Fruit fly (Drosophila melanogaster) whole organism, embryonic: ENCODE results near the gene eIF3d2.
A peak's percentile ranks its signal among the peaks of the same experiment; 100 is the strongest.

Source experiments
- Ada2b ChIP-seq: fragments of 200-800 bp; sonication (Bioruptor generic); IDR thresholded peaks from 2 replicates; pipeline ENCODE4 v1.3.6; 2022; ENCODE audit warnings: missing biosample characterization, missing genetic modification characterization
- Aef1 ChIP-seq: fragments of 200-800 bp; sonication (Bioruptor generic); IDR thresholded peaks from 3 replicates; pipeline ENCODE4 v1.3.6; 2022; ENCODE audit warnings: missing biosample characterization, missing genetic modification characterization
- Atf3 ChIP-seq: fragments of 200-800 bp; sonication (Bioruptor generic); optimal IDR thresholded peaks from 3 replicates; lab custom pipeline; 2016; ENCODE audit warnings: missing biosample characterization, missing genetic modification characterization
- B-H1 ChIP-seq: fragments of 200-800 bp; sonication (Bioruptor generic); IDR thresholded peaks from 3 replicates; pipeline ENCODE4 v1.3.6; 2022; ENCODE audit warnings: missing biosample characterization, missing genetic modification characterization
- CG10267 ChIP-seq: fragments of 200-800 bp; sonication (Bioruptor generic); optimal IDR thresholded peaks from 2 replicates; lab custom pipeline; 2018; ENCODE audit warnings: missing biosample characterization, mild to moderate bottlenecking, missing genetic modification characterization, moderate library complexity
- CG10565 ChIP-seq: fragments of 200-800 bp; sonication (Bioruptor generic); optimal IDR thresholded peaks from 3 replicates; lab custom pipeline; 2016; ENCODE audit warnings: missing biosample characterization, mild to moderate bottlenecking, missing genetic modification characterization
- CG11093 ChIP-seq: fragments of 200-800 bp; sonication (Bioruptor generic); IDR thresholded peaks from 3 replicates; pipeline ENCODE4 v1.3.6; 2022; ENCODE audit warnings: missing biosample characterization, missing genetic modification characterization
- CG11560 ChIP-seq: fragments of 200-800 bp; sonication (Bioruptor generic); IDR thresholded peaks from 3 replicates; pipeline ENCODE4 v1.3.6; 2022; ENCODE audit warnings: missing biosample characterization, missing genetic modification characterization
- CG11723 ChIP-seq: fragments of 200-800 bp; sonication (Bioruptor generic); optimal IDR thresholded peaks from 2 replicates; lab custom pipeline; 2017; ENCODE audit warnings: missing biosample characterization, mild to moderate bottlenecking, missing genetic modification characterization
- CG12071 ChIP-seq: fragments of 200-800 bp; sonication (Bioruptor generic); optimal IDR thresholded peaks from 3 replicates; lab custom pipeline; 2018; ENCODE audit warnings: missing biosample characterization, mild to moderate bottlenecking, missing genetic modification characterization
- CG13123 ChIP-seq: fragments of 200-800 bp; sonication (Bioruptor generic); optimal IDR thresholded peaks from 2 replicates; lab custom pipeline; 2016; ENCODE audit warnings: missing biosample characterization, missing genetic modification characterization
- CG13624 ChIP-seq: fragments of 200-800 bp; sonication (Bioruptor generic); optimal IDR thresholded peaks from 2 replicates; lab custom pipeline; 2016; ENCODE audit warnings: missing biosample characterization, missing genetic modification characterization
- CG1602 ChIP-seq: fragments of 200-800 bp; sonication (Bioruptor generic); optimal IDR thresholded peaks from 3 replicates; lab custom pipeline; 2016; ENCODE audit warnings: missing biosample characterization, missing genetic modification characterization
- CG1603 ChIP-seq: fragments of 200-800 bp; sonication (Bioruptor generic); optimal IDR thresholded peaks from 2 replicates; lab custom pipeline; 2019; ENCODE audit warnings: missing biosample characterization, mild to moderate bottlenecking, missing genetic modification characterization, moderate library complexity
- CG16779 ChIP-seq: fragments of 200-800 bp; sonication (Bioruptor generic); IDR thresholded peaks from 2 replicates; pipeline ENCODE4 v1.3.6; 2022; ENCODE audit warnings: missing biosample characterization, missing genetic modification characterization
- CG17361 ChIP-seq: fragments of 200-800 bp; sonication (Bioruptor generic); IDR thresholded peaks from 3 replicates; pipeline ENCODE4 v1.3.6; 2022; ENCODE audit warnings: missing biosample characterization, missing genetic modification characterization
- CG18764 ChIP-seq: fragments of 200-800 bp; sonication (Bioruptor generic); optimal IDR thresholded peaks from 3 replicates; lab custom pipeline; 2016; ENCODE audit warnings: missing biosample characterization, missing genetic modification characterization
- CG2129 ChIP-seq: fragments of 200-800 bp; sonication (Bioruptor generic); IDR thresholded peaks from 2 replicates; pipeline ENCODE4 v1.3.6; 2022; ENCODE audit warnings: missing biosample characterization, missing genetic modification characterization; ENCODE audit not compliant: partially characterized antibody
- CG31365 ChIP-seq: fragments of 200-800 bp; sonication (Bioruptor generic); optimal IDR thresholded peaks from 2 replicates; lab custom pipeline; 2018; ENCODE audit warnings: missing biosample characterization, mild to moderate bottlenecking, missing genetic modification characterization
- CG3838 ChIP-seq: fragments of 200-800 bp; sonication (Bioruptor generic); optimal IDR thresholded peaks from 3 replicates; lab custom pipeline; 2016; ENCODE audit warnings: missing biosample characterization, missing genetic modification characterization
- CG9437 ChIP-seq: fragments of 200-800 bp; sonication (Bioruptor generic); optimal IDR thresholded peaks from 2 replicates; lab custom pipeline; 2018; ENCODE audit warnings: missing biosample characterization, mild to moderate bottlenecking, missing genetic modification characterization
- CG9797 ChIP-seq: fragments of 200-800 bp; sonication (Bioruptor generic); optimal IDR thresholded peaks from 3 replicates; lab custom pipeline; 2018; ENCODE audit warnings: missing biosample characterization, mild to moderate bottlenecking, missing genetic modification characterization
- Camta ChIP-seq: fragments of 200-800 bp; sonication (Bioruptor generic); optimal IDR thresholded peaks from 2 replicates; lab custom pipeline; 2016; ENCODE audit warnings: missing biosample characterization, missing genetic modification characterization
- Dll ChIP-seq: fragments of 200-800 bp; sonication (Bioruptor generic); IDR thresholded peaks from 4 replicates; pipeline ENCODE4 v1.3.6; 2022; ENCODE audit warnings: missing biosample characterization, missing genetic modification characterization; ENCODE audit not compliant: partially characterized antibody
- Dref ChIP-seq: fragments of 200-800 bp; sonication (Bioruptor generic); IDR thresholded peaks from 2 replicates; pipeline ENCODE4 v1.3.6; 2022; ENCODE audit warnings: missing biosample characterization, missing genetic modification characterization
- Ets97D ChIP-seq: fragments of 200-800 bp; sonication (Bioruptor generic); optimal IDR thresholded peaks from 3 replicates; lab custom pipeline; 2016; ENCODE audit warnings: missing biosample characterization, missing genetic modification characterization
- Fer1 ChIP-seq: fragments of 200-800 bp; sonication (Bioruptor generic); optimal IDR thresholded peaks from 2 replicates; lab custom pipeline; 2017; ENCODE audit warnings: missing biosample characterization, mild to moderate bottlenecking, missing genetic modification characterization
- Fer2 ChIP-seq: fragments of 200-800 bp; sonication (Bioruptor generic); optimal IDR thresholded peaks from 2 replicates; lab custom pipeline; 2018; ENCODE audit warnings: missing biosample characterization, mild to moderate bottlenecking, missing genetic modification characterization, moderate library complexity
- Hmr ChIP-seq: fragments of 200-800 bp; sonication (Bioruptor generic); optimal IDR thresholded peaks from 3 replicates; lab custom pipeline; 2017; ENCODE audit warnings: mild to moderate bottlenecking, missing biosample characterization, missing genetic modification reagents, missing genetic modification characterization
- MBD-R2 ChIP-seq: fragments of 200-800 bp; sonication (Bioruptor generic); IDR thresholded peaks from 2 replicates; pipeline ENCODE4 v1.3.6; 2022; ENCODE audit warnings: missing biosample characterization, missing genetic modification characterization
- Rfx ChIP-seq: fragments of 200-800 bp; sonication (Bioruptor generic); IDR thresholded peaks from 2 replicates; pipeline ENCODE4 v1.3.6; 2022; ENCODE audit warnings: missing biosample characterization, missing genetic modification characterization
- Tbp ChIP-seq: fragments of >200 bp; optimal IDR thresholded peaks from 2 replicates; lab custom pipeline; 2018; ENCODE audit warnings: missing biosample characterization, missing genetic modification characterization
- YL-1 ChIP-seq: fragments of 200-800 bp; sonication (Bioruptor generic); optimal IDR thresholded peaks from 3 replicates; lab custom pipeline; 2017; ENCODE audit warnings: missing biosample characterization, mild to moderate bottlenecking, missing genetic modification characterization
- bab2 ChIP-seq: fragments of 200-800 bp; sonication (Bioruptor generic); optimal IDR thresholded peaks from 2 replicates; lab custom pipeline; 2016; ENCODE audit warnings: missing biosample characterization, missing genetic modification characterization
- cato ChIP-seq: fragments of 200-800 bp; sonication (Bioruptor generic); optimal IDR thresholded peaks from 2 replicates; lab custom pipeline; 2016; ENCODE audit warnings: missing biosample characterization, missing genetic modification characterization, borderline replicate concordance
- chn ChIP-seq: fragments of 200-800 bp; sonication (Bioruptor generic); optimal IDR thresholded peaks from 2 replicates; lab custom pipeline; 2016; ENCODE audit warnings: missing biosample characterization, missing genetic modification characterization
- croc ChIP-seq: fragments of 200-800 bp; sonication (Bioruptor generic); conservative IDR thresholded peaks from 3 replicates; pipeline ENCODE4 v1.3.6; 2022; ENCODE audit warnings: missing biosample characterization, missing genetic modification characterization
- danr ChIP-seq: fragments of 200-800 bp; sonication (Bioruptor generic); IDR thresholded peaks from 2 replicates; pipeline ENCODE4 v1.3.6; 2022; ENCODE audit warnings: missing biosample characterization, missing genetic modification characterization
- gsb ChIP-seq: fragments of 200-800 bp; sonication (Bioruptor generic); IDR thresholded peaks from 2 replicates; pipeline ENCODE4 v1.3.6; 2022; ENCODE audit warnings: missing biosample characterization, missing genetic modification characterization
- gsb-n ChIP-seq: fragments of 200-800 bp; sonication (Bioruptor generic); optimal IDR thresholded peaks from 3 replicates; lab custom pipeline; 2018; ENCODE audit warnings: missing biosample characterization, mild to moderate bottlenecking, missing genetic modification characterization
- mld ChIP-seq: fragments of 200-800 bp; sonication (Bioruptor generic); IDR thresholded peaks from 3 replicates; pipeline ENCODE4 v1.3.6; 2022; ENCODE audit warnings: missing biosample characterization, missing genetic modification characterization; ENCODE audit not compliant: partially characterized antibody
- nmo ChIP-seq: fragments of 200-800 bp; sonication (Bioruptor generic); optimal IDR thresholded peaks from 2 replicates; lab custom pipeline; 2018; ENCODE audit warnings: missing biosample characterization, mild to moderate bottlenecking, missing genetic modification characterization, moderate library complexity
- psq ChIP-seq: fragments of 200-800 bp; sonication (Bioruptor generic); optimal IDR thresholded peaks from 2 replicates; lab custom pipeline; 2017; ENCODE audit warnings: missing biosample characterization, missing genetic modification characterization
- sd ChIP-seq: fragments of 200-800 bp; sonication (Bioruptor generic); optimal IDR thresholded peaks from 3 replicates; lab custom pipeline; 2018; ENCODE audit warnings: missing biosample characterization, mild to moderate bottlenecking, missing genetic modification characterization, moderate library complexity
- sens-2 ChIP-seq: fragments of 200-800 bp; sonication (Bioruptor generic); IDR thresholded peaks from 2 replicates; pipeline ENCODE4 v1.3.6; 2022; ENCODE audit warnings: missing biosample characterization, missing genetic modification characterization
- seq ChIP-seq: fragments of 200-800 bp; sonication (Bioruptor generic); IDR thresholded peaks from 2 replicates; pipeline ENCODE4 v1.3.6; 2022; ENCODE audit warnings: missing biosample characterization, missing genetic modification characterization
- slou ChIP-seq: fragments of 200-800 bp; sonication (Bioruptor generic); optimal IDR thresholded peaks from 3 replicates; lab custom pipeline; 2016; ENCODE audit warnings: missing biosample characterization, missing genetic modification characterization
- tin ChIP-seq: fragments of 200-800 bp; sonication (Bioruptor generic); optimal IDR thresholded peaks from 3 replicates; lab custom pipeline; 2016; ENCODE audit warnings: missing biosample characterization, missing genetic modification characterization
- tio ChIP-seq: fragments of 200-800 bp; sonication (Bioruptor generic); optimal IDR thresholded peaks from 2 replicates; lab custom pipeline; 2017; ENCODE audit warnings: missing biosample characterization, missing genetic modification characterization, inconsistent platforms
- vnd ChIP-seq: fragments of 200-800 bp; sonication (Bioruptor generic); IDR thresholded peaks from 3 replicates; pipeline ENCODE4 v1.3.6; 2022; ENCODE audit warnings: missing biosample characterization, missing genetic modification characterization; ENCODE audit not compliant: partially characterized antibody

eIF3d2 gene

dm6 chr3R:12221366-12221916 lies 26.6 kb upstream of the eIF3d2 start, which contains the start of gene CG4860 (continued):
- TF ChIP-seq CG9437 (GFP tag; lab: Kevin White, UChicago), result peak; percentile 62
- peak; percentile 87 for TF ChIP-seq CG13624 (GFP tag; lab: Kevin White, UChicago)
- TF ChIP-seq CG16779 (GFP tag; lab: Robert Waterston, UW), result peak; percentile 77
- peak; percentile 77 for TF ChIP-seq seq
- peak; percentile 82 for TF ChIP-seq Aef1 (GFP tag; lab: Robert Waterston, UW)
- TF ChIP-seq CG13123 (GFP tag; lab: Kevin White, UChicago), result peak; percentile 72
- peak; percentile 85 for TF ChIP-seq bab2 (GFP tag; lab: Kevin White, UChicago)
- peak; percentile 81 for TF ChIP-seq gsb-n (tag; lab: Kevin White, UChicago)
- TF ChIP-seq YL-1 (GFP tag; lab: Kevin White, UChicago), result peak; percentile 16
- peak; percentile 78; the same call in 1 of the 2 replicates for TF ChIP-seq gsb (GFP tag; lab: Robert Waterston, UW)
- TF ChIP-seq CG10267, result peak; percentile 70
- TF ChIP-seq nmo (GFP tag; lab: Kevin White, UChicago), result peak; percentile 89
- peak; percentile 87 for TF ChIP-seq Fer2 (tag; lab: Kevin White, UChicago)
- peak; percentile 69; the same call in 1 of the 2 replicates for TF ChIP-seq MBD-R2
- TF ChIP-seq sens-2 (GFP tag; lab: Robert Waterston, UW), result peak; percentile 62; the same call in 1 of the 2 replicates
- peak; percentile 78 for TF ChIP-seq tio (GFP tag; lab: Kevin White, UChicago)
- peak; percentile 94 for TF ChIP-seq Rfx (GFP tag; lab: Robert Waterston, UW)
- no peak for TF ChIP-seq CG2129 (GFP tag; lab: Robert Waterston, UW)
- peak; percentile 59 for TF ChIP-seq CG1603
- peak; percentile 66; the same call in 2 of the 3 replicates for TF ChIP-seq CG11560
- no peak for TF ChIP-seq sd (tag; lab: Kevin White, UChicago)
- TF ChIP-seq CG18764, result peak; percentile 75
- peak; percentile 74 for TF ChIP-seq CG12071
- TF ChIP-seq vnd (GFP tag; lab: Robert Waterston, UW), result no peak
- no peak for TF ChIP-seq CG9797 (GFP tag; lab: Kevin White, UChicago)
- peak; percentile 93 for TF ChIP-seq Hmr (GFP tag; lab: Kevin White, UChicago)
- peak; percentile 87 for TF ChIP-seq Ada2b (GFP tag; lab: Robert Waterston, UW)
- peak; percentile 60 for TF ChIP-seq CG3838 (GFP tag; lab: Kevin White, UChicago)
- TF ChIP-seq Camta (GFP tag; lab: Kevin White, UChicago), result peak; percentile 82
- peak; percentile 84 for TF ChIP-seq slou (GFP tag; lab: Kevin White, UChicago)
- peak; percentile 80 for TF ChIP-seq CG1602 (GFP tag; lab: Kevin White, UChicago)
- no peak; the same call in 2 of the 3 replicates for TF ChIP-seq CG17361 (GFP tag; lab: Robert Waterston, UW)
- TF ChIP-seq croc (GFP tag; lab: Robert Waterston, UW), result peak; percentile 23; the same call in 1 of the 3 replicates
- TF ChIP-seq Dll, result no peak
- TF ChIP-seq chn (GFP tag; lab: Kevin White, UChicago), result peak; percentile 80
- peak; percentile 71; the same call in 1 of the 2 replicates for TF ChIP-seq danr (GFP tag; lab: Robert Waterston, UW)
- peak; percentile 75 for TF ChIP-seq Atf3 (GFP tag; lab: Kevin White, UChicago)
- no peak for TF ChIP-seq Tbp
- peak; percentile 57 for TF ChIP-seq CG11723 (GFP tag; lab: Kevin White, UChicago)
- TF ChIP-seq Dref, result peak; percentile 39; the same call in 1 of the 2 replicates
- no peak for TF ChIP-seq Fer1
- peak; percentile 80 for TF ChIP-seq B-H1 (GFP tag; lab: Robert Waterston, UW)
- TF ChIP-seq tin (GFP tag; lab: Kevin White, UChicago), result peak; percentile 81
- TF ChIP-seq CG31365, result peak; percentile 42
- TF ChIP-seq Ets97D (GFP tag; lab: Kevin White, UChicago), result peak; percentile 48
- TF ChIP-seq CG11093 (GFP tag; lab: Robert Waterston, UW), result peak; percentile 53; the same call in 1 of the 3 replicates
- peak; percentile 50 for TF ChIP-seq psq (GFP tag; lab: Kevin White, UChicago)
- no peak for TF ChIP-seq mld
- peak; percentile 58 for TF ChIP-seq cato
- TF ChIP-seq CG10565, result peak; percentile 23
